Worm (Caenorhabditis elegans) whole organism, late embryonic: Measurements from ENCODE around the gene nlp-46.

Experiments used
- C08G9.2 ChIP-seq: sonication (generic microtip); optimal IDR thresholded peaks from 2 replicates; lab custom pipeline; 2016; ENCODE audit warnings: mild to moderate bottlenecking, missing genetic modification characterization, moderate library complexity, missing compliant biosample characterization
- ceh-14 ChIP-seq: sonication (generic microtip); optimal IDR thresholded peaks from 2 replicates; lab custom pipeline; 2016; ENCODE audit warnings: missing genotype, missing genetic modification characterization, missing compliant biosample characterization
- ceh-19 ChIP-seq: fragments of 200-800 bp; sonication (Bioruptor generic); optimal IDR thresholded peaks from 2 replicates; lab custom pipeline; 2018; ENCODE audit warnings: mild to moderate bottlenecking, missing genetic modification characterization, missing compliant biosample characterization
- ceh-24 ChIP-seq: sonication (generic microtip); optimal IDR thresholded peaks from 2 replicates; lab custom pipeline; 2016; ENCODE audit warnings: mild to moderate bottlenecking, missing genetic modification characterization, missing compliant biosample characterization
- ceh-30 ChIP-seq: fragments of 150-350 bp; optimal IDR thresholded peaks from 2 replicates; lab custom pipeline; 2014; ENCODE audit warnings: missing biosample characterization, missing genetic modification characterization
- ceh-45 ChIP-seq: fragments of 200-800 bp; sonication (Bioruptor generic); IDR thresholded peaks from 2 replicates; pipeline ENCODE4 v1.3.6; 2022; ENCODE audit warnings: missing genetic modification reagents, missing genetic modification characterization, missing compliant biosample characterization
- ceh-48 ChIP-seq: sonication (generic microtip); optimal IDR thresholded peaks from 2 replicates; lab custom pipeline; 2016; ENCODE audit warnings: missing genetic modification characterization, inconsistent platforms, missing compliant biosample characterization
- ceh-9 ChIP-seq: sonication (generic microtip); optimal IDR thresholded peaks from 2 replicates; lab custom pipeline; 2016; ENCODE audit warnings: mild to moderate bottlenecking, missing genetic modification characterization, inconsistent platforms, missing compliant biosample characterization
- dmd-4 ChIP-seq: sonication (generic microtip); optimal IDR thresholded peaks from 2 replicates; lab custom pipeline; 2016; ENCODE audit warnings: borderline replicate concordance, missing genetic modification characterization, missing compliant biosample characterization
- dve-1 ChIP-seq: sonication (generic microtip); optimal IDR thresholded peaks from 2 replicates; lab custom pipeline; 2017; ENCODE audit warnings: antibody characterized with exemption, mild to moderate bottlenecking, missing genetic modification characterization, missing compliant biosample characterization
- elt-4 ChIP-seq: sonication (generic microtip); optimal IDR thresholded peaks from 2 replicates; lab custom pipeline; 2016; ENCODE audit warnings: missing genetic modification characterization, missing compliant biosample characterization
- hlh-30 ChIP-seq: sonication (generic microtip); optimal IDR thresholded peaks from 2 replicates; lab custom pipeline; 2017; ENCODE audit warnings: antibody characterized with exemption, missing genetic modification characterization, missing compliant biosample characterization; ENCODE audit not compliant: insufficient read depth
- lin-11 ChIP-seq: fragments of 200-800 bp; sonication (Bioruptor generic); optimal IDR thresholded peaks from 2 replicates; lab custom pipeline; 2018; ENCODE audit warnings: mild to moderate bottlenecking, missing genetic modification characterization, missing compliant biosample characterization
- nfya-1 ChIP-seq: sonication (generic microtip); optimal IDR thresholded peaks from 2 replicates; lab custom pipeline; 2017; ENCODE audit warnings: missing genetic modification characterization, mild to moderate bottlenecking, missing compliant biosample characterization, antibody characterized with exemption, moderate library complexity
- odd-2 ChIP-seq: sonication (generic microtip); optimal IDR thresholded peaks from 2 replicates; lab custom pipeline; 2017; ENCODE audit warnings: antibody characterized with exemption, mild to moderate bottlenecking, missing genetic modification characterization, missing compliant biosample characterization
- pax-1 ChIP-seq: fragments of 150-350 bp; optimal IDR thresholded peaks from 2 replicates; lab custom pipeline; 2014; ENCODE audit warnings: missing biosample characterization, missing genetic modification characterization
- pqm-1 ChIP-seq: sonication (generic microtip); optimal IDR thresholded peaks from 2 replicates; lab custom pipeline; 2016; ENCODE audit warnings: missing genetic modification characterization, missing compliant biosample characterization
- rnt-1 ChIP-seq: sonication (generic microtip); optimal IDR thresholded peaks from 2 replicates; lab custom pipeline; 2016; ENCODE audit warnings: missing genetic modification characterization, missing compliant biosample characterization
- sox-4 ChIP-seq: sonication (generic microtip); optimal IDR thresholded peaks from 2 replicates; lab custom pipeline; 2017; ENCODE audit warnings: mild to moderate bottlenecking, missing genetic modification characterization, inconsistent platforms, missing compliant biosample characterization
- syd-9 ChIP-seq: sonication (generic microtip); optimal IDR thresholded peaks from 2 replicates; lab custom pipeline; 2016; ENCODE audit warnings: mild to moderate bottlenecking, missing genetic modification characterization, moderate library complexity, missing compliant biosample characterization
- ttx-3 ChIP-seq: sonication (generic microtip); optimal IDR thresholded peaks from 2 replicates; lab custom pipeline; 2016; ENCODE audit warnings: missing genetic modification reagents, missing genetic modification characterization, missing compliant biosample characterization
- unc-3 ChIP-seq, 2 experiments: fragments of 200-800 bp in 1 of 2; sonication (Bioruptor generic) in 1 of 2; sonication (generic microtip) in 1 of 2; conservative IDR thresholded peaks in 1 of 2; optimal IDR thresholded peaks in 1 of 2; 2 replicates each; pipeline versions ENCODE4 v1.3.6 to Lab custom; 2016 to 2022; ENCODE audit warnings: missing compliant biosample characterization in 2 of 2, missing genetic modification characterization in 2 of 2, missing genetic modification reagents in 1 of 2
- unc-42 ChIP-seq: sonication (generic microtip); optimal IDR thresholded peaks from 2 replicates; lab custom pipeline; 2016; ENCODE audit warnings: missing genotype, missing genetic modification characterization, missing compliant biosample characterization

nlp-46 gene

ce11 chrV:12460583-12460982 lies 45.5 kb downstream of the nlp-46 start:
- TF ChIP-seq rnt-1 (tag; lab: Kevin White, UChicago) (no peak), unc-42 (no peak), ceh-14 (tag; lab: Kevin White, UChicago) (no peak), lin-11 (tag; lab: Kevin White, UChicago) (no peak), pqm-1 (tag; lab: Kevin White, UChicago) (no peak), ceh-9 (tag; lab: Kevin White, UChicago) (no peak), pax-1 (tag; lab: Kevin White, UChicago) (no peak), C08G9.2 (tag; lab: Kevin White, UChicago) (no peak), ttx-3 (tag; lab: Kevin White, UChicago) (no peak), hlh-30 (tag; lab: Kevin White, UChicago) (no peak), sox-4 (no peak), odd-2 (no peak)

DNA sequence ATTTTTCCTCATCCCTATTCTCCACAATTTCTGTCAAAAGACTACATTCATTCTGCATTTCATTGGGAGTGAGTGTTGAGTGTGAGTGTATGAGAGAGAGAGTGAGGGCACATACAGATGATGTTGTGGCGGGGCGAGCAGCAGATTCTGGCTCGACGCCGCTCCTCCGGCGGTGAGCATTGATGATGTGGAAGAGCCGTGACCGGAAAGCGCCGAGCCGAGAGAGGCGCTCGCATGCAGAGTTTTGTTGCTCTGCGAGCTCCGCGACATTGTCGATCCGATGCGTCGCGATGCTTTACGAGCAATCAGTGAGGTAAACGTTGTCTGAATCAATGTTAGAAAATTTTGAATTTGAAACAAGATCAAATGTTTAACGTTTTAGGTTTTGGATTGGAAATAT lies 50.4 kb downstream of the nlp-46 start:
- TF ChIP-seq unc-3 (GFP tag; conservative IDR thresholded peaks at IDR 0.05; lab: Robert Waterston, UW) (no peak), unc-3 (tag; optimal IDR thresholded peaks at IDR 0.05; lab: Kevin White, UChicago) (no peak), ceh-19 (GFP tag; lab: Kevin White, UChicago) (no peak), odd-2 (no peak), ttx-3 (tag; lab: Kevin White, UChicago) (no peak), sox-4 (no peak), ceh-48 (tag; lab: Kevin White, UChicago) (no peak), dve-1 (tag; lab: Kevin White, UChicago) (no peak), ceh-45 (GFP tag; lab: Robert Waterston, UW) (no peak), dmd-4 (no peak), syd-9 (tag; lab: Kevin White, UChicago) (no peak), nfya-1 (no peak), elt-4 (no peak), ceh-30 (tag; lab: Kevin White, UChicago) (no peak), ceh-24 (no peak), pqm-1 (tag; lab: Kevin White, UChicago) (no peak)
